Fruit fly (Drosophila melanogaster): ENCODE results near the gene Atg1.

Atg1 gene

DNA sequence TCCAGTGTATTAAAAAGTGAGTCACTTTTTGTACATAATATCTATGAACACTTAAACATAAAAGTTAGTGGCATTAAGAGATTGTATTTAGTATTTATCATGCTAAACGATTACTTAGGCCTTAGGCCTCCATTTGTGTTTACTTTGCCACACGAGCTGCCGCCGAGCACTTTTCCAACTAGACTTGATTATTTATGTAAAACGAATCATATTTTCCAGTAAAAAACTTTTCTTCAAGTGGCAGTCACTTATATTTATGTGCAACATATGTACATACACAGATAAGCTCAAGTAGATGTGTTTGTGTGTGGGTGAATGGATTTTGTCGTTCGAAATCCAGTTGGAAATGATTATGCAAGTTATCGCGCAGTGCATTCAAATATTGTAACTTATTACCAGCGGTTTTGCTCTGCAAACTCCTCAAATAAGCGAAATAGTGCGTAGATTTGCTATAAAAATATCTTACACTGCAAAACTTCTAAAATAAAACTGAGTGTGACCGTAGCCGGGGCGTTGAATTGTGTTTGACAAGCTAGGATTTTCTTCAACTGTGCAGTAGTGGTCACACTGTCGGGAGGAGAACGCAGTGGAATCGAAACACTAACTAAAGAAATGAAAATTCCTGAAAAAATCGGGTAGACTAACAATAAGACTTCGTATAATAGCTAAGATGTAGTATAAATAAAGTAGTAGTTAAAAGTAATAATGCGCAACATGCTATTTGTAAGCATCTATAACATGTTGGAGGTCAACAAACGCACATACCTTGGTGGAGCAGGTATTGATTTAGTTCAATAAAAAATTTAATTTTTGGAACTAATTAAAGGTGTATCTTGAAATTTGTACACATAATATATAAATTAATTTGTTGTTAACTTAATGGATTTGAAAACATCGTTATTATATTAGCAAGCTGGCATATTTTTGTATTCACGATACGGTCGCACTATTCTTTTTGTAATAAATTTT lies 55.1 kb downstream of the Atg1 start, which contains the start of the genes Klc and CG10984 (continued):
- TF ChIP-seq tgo (GFP tag; IDR thresholded peaks at IDR 0.05) (peak; percentile 75; the same call in 2 of the 3 replicates), crc (GFP tag; optimal IDR thresholded peaks at IDR 0.05) (no peak), CG32772 (GFP tag; IDR thresholded peaks at IDR 0.05) (no peak; the same call in 1 of the 2 replicates), CG10431 (GFP tag; optimal IDR thresholded peaks at IDR 0.05) (no peak), CG2199 (GFP tag; IDR thresholded peaks at IDR 0.05) (no peak), Bdp1 (GFP tag; optimal IDR thresholded peaks at IDR 0.05) (no peak), CG10267 (tag; optimal IDR thresholded peaks at IDR 0.05) (peak; percentile 42), Hand (GFP tag; optimal IDR thresholded peaks at IDR 0.05) (peak; percentile 52), H2.0 (GFP tag; IDR thresholded peaks at IDR 0.05) (peak; percentile 67), gcm (GFP tag; optimal IDR thresholded peaks at IDR 0.05) (peak; percentile 47), Nf-YA (GFP tag; IDR thresholded peaks at IDR 0.05) (0 out of 2 replicates have a peak, but pooled peaks have one; percentile 59), CG15011 (GFP tag; optimal IDR thresholded peaks at IDR 0.05) (no peak), CG7745 (tag; optimal IDR thresholded peaks at IDR 0.05) (no peak), Hr78 (GFP tag; optimal IDR thresholded peaks at IDR 0.05) (no peak), schlank (tag; optimal IDR thresholded peaks at IDR 0.05) (no peak), CG14965 (GFP tag; optimal IDR thresholded peaks at IDR 0.05; ENCODE audit: borderline replicate concordance) (no peak), sna (GFP tag; IDR thresholded peaks at IDR 0.05; ENCODE audit: partially characterized antibody) (no peak), CG9727 (GFP tag; optimal IDR thresholded peaks at IDR 0.05) (no peak), da (GFP tag; optimal IDR thresholded peaks at IDR 0.05) (no peak), CG10462 (GFP tag; optimal IDR thresholded peaks at IDR 0.05) (no peak), kay (GFP tag; optimal IDR thresholded peaks at IDR 0.05) (peak; percentile 90), Gsc (GFP tag; IDR thresholded peaks at IDR 0.05) (no peak), usp (GFP tag; optimal IDR thresholded peaks at IDR 0.05) (no peak), vvl (GFP tag; IDR thresholded peaks at IDR 0.05) (peak; percentile 88), seq (GFP tag; IDR thresholded peaks at IDR 0.05) (peak; percentile 70), lab (GFP tag; optimal IDR thresholded peaks at IDR 0.05) (no peak), Dref (GFP tag; IDR thresholded peaks at IDR 0.05) (no peak), Oaz (GFP tag; IDR thresholded peaks at IDR 0.05) (peak; percentile 45; the same call in 1 of the 2 replicates), CG13123 (GFP tag; optimal IDR thresholded peaks at IDR 0.05) (no peak), ab (GFP tag; optimal IDR thresholded peaks at IDR 0.05) (peak; percentile 38), chn (GFP tag; optimal IDR thresholded peaks at IDR 0.05) (peak; percentile 74), Dll (GFP tag; IDR thresholded peaks at IDR 0.05; ENCODE audit: partially characterized antibody) (no peak), CG34376 (GFP tag; optimal IDR thresholded peaks at IDR 0.05) (peak; percentile 57), CG12236 (GFP tag; optimal IDR thresholded peaks at IDR 0.05) (peak; percentile 19), Sry-β (GFP tag; optimal IDR thresholded peaks at IDR 0.05) (no peak), CG11398 (GFP tag; optimal IDR thresholded peaks at IDR 0.05) (peak; percentile 6), sob (GFP tag; IDR thresholded peaks at IDR 0.05) (peak; percentile 79), tna (GFP tag; IDR thresholded peaks at IDR 0.05; ENCODE audit: partially characterized antibody) (no peak), Hr39 (optimal IDR thresholded peaks at IDR 0.05) (no peak), sim (GFP tag; IDR thresholded peaks at IDR 0.05) (0 out of 2 replicates have a peak, but pooled peaks have one; percentile 20), CG16815 (GFP tag; optimal IDR thresholded peaks at IDR 0.05) (peak; percentile 18), Abd-B (GFP tag; optimal IDR thresholded peaks at IDR 0.05) (no peak), p53 (GFP tag; optimal IDR thresholded peaks at IDR 0.05) (no peak), Scr (GFP tag; IDR thresholded peaks at IDR 0.05; ENCODE audit: partially characterized antibody) (no peak), Atf-2 (GFP tag; optimal IDR thresholded peaks at IDR 0.05) (peak; percentile 63), CG2678 (tag; optimal IDR thresholded peaks at IDR 0.05) (no peak), cwo (GFP tag; optimal IDR thresholded peaks at IDR 0.05) (no peak), CG31388 (GFP tag; optimal IDR thresholded peaks at IDR 0.05) (no peak)

Data from whole organism, embryonic.